Fruit fly (Drosophila melanogaster) whole organism, prepupa: ENCODE data around the gene CG2493.

Experiments used
- CG3032 ChIP-seq: fragments of 200-800 bp; optimal IDR thresholded peaks from 2 replicates; lab custom pipeline; 2019; ENCODE audit warnings: missing biosample characterization, mild to moderate bottlenecking, missing genetic modification characterization, moderate library complexity
- Ets21C ChIP-seq: fragments of 200-800 bp; sonication (Bioruptor generic); optimal IDR thresholded peaks from 3 replicates; lab custom pipeline; 2016; ENCODE audit warnings: missing biosample characterization, missing genetic modification characterization
- Ets96B ChIP-seq: fragments of 200-800 bp; optimal IDR thresholded peaks from 2 replicates; lab custom pipeline; 2019; ENCODE audit warnings: missing biosample characterization, mild to moderate bottlenecking, missing genetic modification characterization, moderate library complexity
- Hr39 ChIP-seq: fragments of 200-800 bp; sonication (Bioruptor generic); optimal IDR thresholded peaks from 2 replicates; lab custom pipeline; 2016; ENCODE audit warnings: missing biosample characterization, missing genetic modification characterization
- OdsH ChIP-seq: fragments of 200-800 bp; sonication (Bioruptor generic); optimal IDR thresholded peaks from 3 replicates; lab custom pipeline; 2016; ENCODE audit warnings: missing biosample characterization, missing genetic modification characterization
- dac ChIP-seq: fragments of 200-800 bp; sonication (Bioruptor generic); optimal IDR thresholded peaks from 2 replicates; lab custom pipeline; 2017; ENCODE audit warnings: missing biosample characterization, mild to moderate bottlenecking, missing genetic modification characterization
- salr ChIP-seq, 2 experiments: fragments of 200-800 bp; sonication (Bioruptor generic); optimal IDR thresholded peaks; 3 replicates each; lab custom pipeline; 2016 to 2018; ENCODE audit warnings: missing biosample characterization in 2 of 2, missing genetic modification characterization in 2 of 2, mild to moderate bottlenecking in 1 of 2
- ss ChIP-seq, 2 experiments: fragments of 200-800 bp; sonication (Bioruptor generic); optimal IDR thresholded peaks; 2 replicates in 1 of 2; 3 replicates in 1 of 2; lab custom pipeline; 2017 to 2018; ENCODE audit warnings: mild to moderate bottlenecking in 2 of 2, missing biosample characterization in 2 of 2, missing genetic modification characterization in 2 of 2, moderate library complexity in 1 of 2

DNA sequence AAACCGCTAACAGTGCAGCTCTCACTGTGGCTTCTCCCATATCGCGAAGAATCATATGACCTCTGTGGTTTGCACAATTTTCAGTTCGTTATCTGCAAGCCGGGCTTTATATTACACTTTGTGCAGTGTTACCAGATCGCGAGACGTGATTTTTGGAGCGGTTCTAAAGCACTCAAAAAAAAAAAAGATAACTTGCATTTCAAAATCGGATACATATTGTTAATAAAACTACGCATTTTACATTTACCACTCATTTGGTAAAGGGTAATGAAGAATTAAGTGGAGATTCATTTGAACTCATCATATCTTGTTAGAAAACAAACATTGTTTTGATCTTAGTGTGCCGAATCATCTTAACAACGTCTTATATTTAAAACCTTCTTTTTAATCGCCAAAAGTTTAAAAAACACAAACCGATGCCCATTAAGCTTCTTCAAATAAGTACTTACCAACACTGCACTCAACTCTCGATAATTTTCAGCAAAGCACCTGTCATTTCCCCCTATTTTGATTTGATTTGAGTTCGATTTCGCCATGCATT is at the start of gene CG2493:
- TF ChIP-seq Ets96B (peak; percentile 34), Ets21C (GFP tag; lab: Kevin White, UChicago) (no peak), CG3032 (tag; lab: Kevin White, UChicago) (peak; percentile 66), dac (GFP tag; lab: Kevin White, UChicago) (no peak), ss (GFP tag; optimal IDR thresholded peaks at IDR 0.05; lab: Kevin White, UChicago) (no peak), OdsH (GFP tag; lab: Kevin White, UChicago) (peak; percentile 15), Hr39 (GFP tag; lab: Kevin White, UChicago) (peak; percentile 20), salr (GFP tag; optimal IDR thresholded peaks at IDR 0.05; lab: Kevin White, UChicago) (no peak)
